Worm (Caenorhabditis elegans): Measurements from ENCODE around the gene K09A9.8.

The K09A9.8 gene

ce11 chrX:15547896-15548295 lies 49.1 kb downstream of the K09A9.8 start:
- TF ChIP-seq R02D3.7 (tag; optimal IDR thresholded peaks at IDR 0.05) (no peak), nhr-28 (tag; optimal IDR thresholded peaks at IDR 0.05) (no peak)

ce11 chrX:15546943-15547342 lies 50.0 kb downstream of the K09A9.8 start:
- peak; percentile 48 for TF ChIP-seq elt-2 (tag; optimal IDR thresholded peaks at IDR 0.05)
- TF ChIP-seq tbx-2 (tag; optimal IDR thresholded peaks at IDR 0.05), result no peak
- TF ChIP-seq pqm-1 (tag; optimal IDR thresholded peaks at IDR 0.05), result peak; percentile 95
- no peak for TF ChIP-seq ZK546.5 (tag; optimal IDR thresholded peaks at IDR 0.05)
- peak; percentile 10 for TF ChIP-seq pha-4 (tag; optimal IDR thresholded peaks at IDR 0.05)
